Fruit fly (Drosophila melanogaster) whole organism, embryonic: ENCODE results near the gene tst.

Experiments
- Blimp-1 ChIP-seq: fragments of 200-800 bp; sonication (Bioruptor generic); optimal IDR thresholded peaks from 3 replicates; lab custom pipeline; 2018; ENCODE audit warnings: missing biosample characterization, missing genetic modification characterization, mild to moderate bottlenecking, moderate library complexity, missing genetic modification reagents
- CG11093 ChIP-seq: fragments of 200-800 bp; sonication (Bioruptor generic); IDR thresholded peaks from 3 replicates; pipeline ENCODE4 v1.3.6; 2022; ENCODE audit warnings: missing biosample characterization, missing genetic modification characterization
- CG14965 ChIP-seq: fragments of 200-800 bp; sonication (Bioruptor generic); optimal IDR thresholded peaks from 2 replicates; lab custom pipeline; 2016; ENCODE audit warnings: missing biosample characterization, missing genetic modification characterization, borderline replicate concordance
- CG15696 ChIP-seq: fragments of 200-800 bp; sonication (Bioruptor generic); optimal IDR thresholded peaks from 2 replicates; lab custom pipeline; 2019; ENCODE audit warnings: missing biosample characterization, mild to moderate bottlenecking, missing genetic modification characterization, moderate library complexity
- CG16779 ChIP-seq: fragments of 200-800 bp; sonication (Bioruptor generic); IDR thresholded peaks from 2 replicates; pipeline ENCODE4 v1.3.6; 2022; ENCODE audit warnings: missing biosample characterization, missing genetic modification characterization
- CG2875 ChIP-seq: fragments of 200-800 bp; sonication (Bioruptor generic); optimal IDR thresholded peaks from 2 replicates; lab custom pipeline; 2017; ENCODE audit warnings: missing biosample characterization, mild to moderate bottlenecking, missing genetic modification characterization, missing genetic modification reagents
- CG3407 ChIP-seq: fragments of 200-800 bp; sonication (Bioruptor generic); optimal IDR thresholded peaks from 2 replicates; lab custom pipeline; 2018; ENCODE audit warnings: missing biosample characterization, mild to moderate bottlenecking, missing genetic modification characterization
- CG4328 ChIP-seq: fragments of 200-800 bp; sonication (Bioruptor generic); optimal IDR thresholded peaks from 3 replicates; lab custom pipeline; 2017; ENCODE audit warnings: missing biosample characterization, missing genetic modification reagents, missing genetic modification characterization
- CG4820 ChIP-seq: fragments of 200-800 bp; sonication (Bioruptor generic); optimal IDR thresholded peaks from 3 replicates; lab custom pipeline; 2016; ENCODE audit warnings: missing biosample characterization, missing genetic modification characterization
- CG6175 ChIP-seq: fragments of 200-800 bp; sonication (Bioruptor generic); IDR thresholded peaks from 3 replicates; pipeline ENCODE4 v1.3.6; 2022; ENCODE audit warnings: missing biosample characterization, missing genetic modification characterization
- CG6254 ChIP-seq: fragments of 200-800 bp; sonication (Bioruptor generic); optimal IDR thresholded peaks from 3 replicates; lab custom pipeline; 2017; ENCODE audit warnings: mild to moderate bottlenecking, missing biosample characterization, missing genetic modification reagents, missing genetic modification characterization
- CG6654 ChIP-seq: fragments of 200-800 bp; sonication (Bioruptor generic); optimal IDR thresholded peaks from 2 replicates; lab custom pipeline; 2017; ENCODE audit warnings: missing biosample characterization, mild to moderate bottlenecking, missing genetic modification characterization
- CG8089 ChIP-seq: fragments of 200-800 bp; sonication (Bioruptor generic); optimal IDR thresholded peaks from 3 replicates; lab custom pipeline; 2016; ENCODE audit warnings: missing biosample characterization, missing genetic modification characterization
- CG8359 ChIP-seq: fragments of 200-800 bp; sonication (Bioruptor generic); optimal IDR thresholded peaks from 2 replicates; lab custom pipeline; 2017; ENCODE audit warnings: missing biosample characterization, mild to moderate bottlenecking, missing genetic modification characterization, borderline replicate concordance
- CG8924 ChIP-seq: fragments of 200-800 bp; optimal IDR thresholded peaks from 3 replicates; lab custom pipeline; 2019; ENCODE audit warnings: missing biosample characterization, mild to moderate bottlenecking, missing genetic modification characterization, moderate library complexity
- CG8944 ChIP-seq: fragments of 200-800 bp; sonication (Bioruptor generic); optimal IDR thresholded peaks from 3 replicates; lab custom pipeline; 2016; ENCODE audit warnings: missing biosample characterization, missing genetic modification characterization
- CG9609 ChIP-seq: fragments of 200-800 bp; sonication (Bioruptor generic); optimal IDR thresholded peaks from 3 replicates; lab custom pipeline; 2016; ENCODE audit warnings: missing biosample characterization, missing genetic modification characterization
- CG9932 ChIP-seq: fragments of 200-800 bp; sonication (Bioruptor generic); IDR thresholded peaks from 2 replicates; pipeline ENCODE4 v1.3.6; 2022; ENCODE audit warnings: missing biosample characterization, missing genetic modification characterization
- Dfd ChIP-seq, 2 experiments: fragments of >200 bp; optimal IDR thresholded peaks; 2 replicates each; lab custom pipeline; 2017; ENCODE audit warnings: missing biosample characterization in 2 of 2, missing genetic modification characterization in 2 of 2
- ERR ChIP-seq: fragments of 200-800 bp; sonication (Bioruptor generic); optimal IDR thresholded peaks from 2 replicates; lab custom pipeline; 2016; ENCODE audit warnings: missing biosample characterization, missing genetic modification characterization
- H15 ChIP-seq: fragments of 200-800 bp; sonication (Bioruptor generic); IDR thresholded peaks from 3 replicates; pipeline ENCODE4 v1.3.6; 2022; ENCODE audit warnings: missing biosample characterization, missing genetic modification characterization
- HLH54F ChIP-seq: fragments of 200-800 bp; sonication (Bioruptor generic); optimal IDR thresholded peaks from 3 replicates; lab custom pipeline; 2016; ENCODE audit warnings: missing biosample characterization, missing genetic modification characterization
- HmgD ChIP-seq: fragments of 200-800 bp; sonication (Bioruptor generic); optimal IDR thresholded peaks from 3 replicates; lab custom pipeline; 2016; ENCODE audit warnings: missing biosample characterization, missing genetic modification characterization
- Hmx ChIP-seq: fragments of 200-800 bp; sonication (Bioruptor generic); optimal IDR thresholded peaks from 2 replicates; lab custom pipeline; 2016; ENCODE audit warnings: missing biosample characterization, missing genetic modification characterization
- Hr51 ChIP-seq, 2 experiments: fragments of 200-800 bp; sonication (Bioruptor generic); optimal IDR thresholded peaks; 2 replicates in 1 of 2; 3 replicates in 1 of 2; lab custom pipeline; 2016 to 2018; ENCODE audit warnings: missing biosample characterization in 2 of 2, missing genetic modification characterization in 2 of 2, mild to moderate bottlenecking in 1 of 2, moderate library complexity in 1 of 2
- Jarid2 ChIP-seq: fragments of 200-800 bp; sonication (Bioruptor generic); optimal IDR thresholded peaks from 3 replicates; lab custom pipeline; 2017; ENCODE audit warnings: mild to moderate bottlenecking, missing biosample characterization, missing genetic modification reagents, missing genetic modification characterization
- MTF-1 ChIP-seq: fragments of 200-800 bp; sonication (Bioruptor generic); optimal IDR thresholded peaks from 2 replicates; lab custom pipeline; 2018; ENCODE audit warnings: missing biosample characterization, mild to moderate bottlenecking, missing genetic modification characterization, borderline replicate concordance
- az2 ChIP-seq: fragments of 200-800 bp; sonication (Bioruptor generic); optimal IDR thresholded peaks from 3 replicates; lab custom pipeline; 2016; ENCODE audit warnings: missing biosample characterization, missing genetic modification characterization
- caup ChIP-seq: fragments of 200-800 bp; sonication (Bioruptor generic); optimal IDR thresholded peaks from 3 replicates; lab custom pipeline; 2017; ENCODE audit warnings: missing biosample characterization, mild to moderate bottlenecking, missing genetic modification characterization, moderate library complexity; ENCODE audit not compliant: severe bottlenecking
- eve ChIP-seq, 2 experiments: fragments of >200 bp; optimal IDR thresholded peaks; 2 replicates each; lab custom pipeline; 2017; ENCODE audit warnings: missing biosample characterization in 2 of 2, missing genetic modification characterization in 2 of 2
- ewg ChIP-seq: fragments of 200-800 bp; sonication (Bioruptor generic); optimal IDR thresholded peaks from 3 replicates; lab custom pipeline; 2017; ENCODE audit warnings: mild to moderate bottlenecking, missing biosample characterization, missing genetic modification reagents, missing genetic modification characterization
- fru ChIP-seq: fragments of >200 bp; optimal IDR thresholded peaks from 2 replicates; lab custom pipeline; 2017
- ftz-f1 ChIP-seq: fragments of 200-800 bp; sonication (Bioruptor generic); optimal IDR thresholded peaks from 2 replicates; lab custom pipeline; 2016; ENCODE audit warnings: missing biosample characterization, missing genetic modification characterization
- gce ChIP-seq: fragments of 200-800 bp; sonication (Bioruptor generic); IDR thresholded peaks from 3 replicates; pipeline ENCODE4 v1.3.6; 2022; ENCODE audit warnings: missing biosample characterization, missing genetic modification characterization
- gem ChIP-seq: fragments of 200-800 bp; sonication (Bioruptor generic); optimal IDR thresholded peaks from 2 replicates; lab custom pipeline; 2019; ENCODE audit warnings: missing biosample characterization, mild to moderate bottlenecking, missing genetic modification characterization, moderate library complexity
- grau ChIP-seq: fragments of 200-800 bp; optimal IDR thresholded peaks from 3 replicates; lab custom pipeline; 2019; ENCODE audit warnings: missing biosample characterization, mild to moderate bottlenecking, missing genetic modification characterization, moderate library complexity
- hb ChIP-seq: fragments of 200-800 bp; sonication (Bioruptor generic); IDR thresholded peaks from 3 replicates; pipeline ENCODE4 v1.3.6; 2022; ENCODE audit warnings: missing biosample characterization, missing genetic modification characterization; ENCODE audit not compliant: partially characterized antibody
- insv ChIP-seq, 2 experiments: fragments of 200-800 bp; sonication (Bioruptor generic); optimal IDR thresholded peaks; 3 replicates each; lab custom pipeline; 2016 to 2018; ENCODE audit warnings: missing biosample characterization in 2 of 2, missing genetic modification characterization in 2 of 2
- klu ChIP-seq: fragments of 200-800 bp; sonication (Bioruptor generic); IDR thresholded peaks from 2 replicates; pipeline ENCODE4 v1.3.6; 2022; ENCODE audit warnings: missing biosample characterization, missing genetic modification characterization
- kni ChIP-seq: fragments of 200-800 bp; sonication (Bioruptor generic); optimal IDR thresholded peaks from 3 replicates; lab custom pipeline; 2017; ENCODE audit warnings: mild to moderate bottlenecking, missing biosample characterization, missing genetic modification reagents, missing genetic modification characterization
- mam ChIP-seq: fragments of 200-800 bp; sonication (Bioruptor generic); optimal IDR thresholded peaks from 3 replicates; lab custom pipeline; 2016; ENCODE audit warnings: missing biosample characterization, missing genetic modification characterization
- mld ChIP-seq: fragments of 200-800 bp; sonication (Bioruptor generic); IDR thresholded peaks from 3 replicates; pipeline ENCODE4 v1.3.6; 2022; ENCODE audit warnings: missing biosample characterization, missing genetic modification characterization; ENCODE audit not compliant: partially characterized antibody
- nau ChIP-seq: fragments of 200-800 bp; sonication (Bioruptor generic); optimal IDR thresholded peaks from 3 replicates; lab custom pipeline; 2017; ENCODE audit warnings: missing biosample characterization, mild to moderate bottlenecking, missing genetic modification characterization, missing genetic modification reagents
- ro ChIP-seq: fragments of 200-800 bp; sonication (Bioruptor generic); IDR thresholded peaks from 2 replicates; pipeline ENCODE4 v1.3.6; 2022; ENCODE audit warnings: missing biosample characterization, missing genetic modification characterization
- toy ChIP-seq: fragments of 200-800 bp; sonication (Bioruptor generic); IDR thresholded peaks from 2 replicates; pipeline ENCODE4 v1.3.6; 2022; ENCODE audit warnings: missing biosample characterization, missing genetic modification characterization
- trem ChIP-seq: fragments of 200-800 bp; optimal IDR thresholded peaks from 3 replicates; lab custom pipeline; 2019; ENCODE audit warnings: missing biosample characterization, mild to moderate bottlenecking, missing genetic modification characterization, moderate library complexity
- unpg ChIP-seq: fragments of 200-800 bp; sonication (Bioruptor generic); optimal IDR thresholded peaks from 3 replicates; lab custom pipeline; 2018; ENCODE audit warnings: missing biosample characterization, mild to moderate bottlenecking, missing genetic modification characterization, moderate library complexity

Gene tst

dm6 chr3R:23782456-23783402, 10.1 kb upstream of the tst start:
- TF ChIP-seq grau (tag; lab: Kevin White, UChicago): peak; percentile 86
- no peak for TF ChIP-seq toy
- peak; percentile 47 for TF ChIP-seq Hmx (GFP tag; lab: Kevin White, UChicago)
- peak; percentile 65 for TF ChIP-seq ftz-f1 (GFP tag; lab: Kevin White, UChicago)
- peak; percentile 56 to 85 for TF ChIP-seq Hr51 (GFP tag; optimal IDR thresholded peaks at IDR 0.05; lab: Kevin White, UChicago)
- no peak for TF ChIP-seq hb (GFP tag; lab: Robert Waterston, UW)
- peak; percentile 87 for TF ChIP-seq CG8089 (GFP tag; lab: Kevin White, UChicago)
- TF ChIP-seq CG16779 (GFP tag; lab: Robert Waterston, UW): peak; percentile 56; the same call in 1 of the 2 replicates
- TF ChIP-seq mam (GFP tag; lab: Kevin White, UChicago): peak; percentile 52
- TF ChIP-seq caup: peak; percentile 81
- TF ChIP-seq CG11093 (GFP tag; lab: Robert Waterston, UW): peak; percentile 84
- peak; percentile 81 for TF ChIP-seq CG8359 (GFP tag; lab: Kevin White, UChicago)
- TF ChIP-seq CG3407: peak; percentile 84
- TF ChIP-seq HLH54F (GFP tag; lab: Kevin White, UChicago): peak; percentile 50
- peak; percentile 77 for TF ChIP-seq MTF-1 (GFP tag; lab: Kevin White, UChicago)
- peak in 1 of 2 experiments; percentile 77 for TF ChIP-seq eve (GFP tag; optimal IDR thresholded peaks at IDR 0.05; lab: Kevin White, UChicago)
- TF ChIP-seq fru (lab: Kevin White, UChicago): no peak
- TF ChIP-seq CG8924 (tag; lab: Kevin White, UChicago): peak; percentile 92
- peak; percentile 95 for TF ChIP-seq kni (GFP tag; lab: Kevin White, UChicago)
- TF ChIP-seq H15 (GFP tag; lab: Robert Waterston, UW): peak; percentile 72; the same call in 2 of the 3 replicates
- TF ChIP-seq CG6254 (GFP tag; lab: Kevin White, UChicago): peak; percentile 94
- no peak for TF ChIP-seq Dfd (GFP tag; optimal IDR thresholded peaks at IDR 0.05; lab: Kevin White, UChicago)
- TF ChIP-seq Jarid2 (GFP tag; lab: Kevin White, UChicago): peak; percentile 54
- TF ChIP-seq HmgD (GFP tag; lab: Kevin White, UChicago): peak; percentile 6
- peak; percentile 38 for TF ChIP-seq CG14965 (GFP tag; lab: Kevin White, UChicago)
- peak; percentile 58; the same call in 2 of the 3 replicates for TF ChIP-seq gce
- TF ChIP-seq CG9609 (GFP tag; lab: Kevin White, UChicago): peak; percentile 62
- TF ChIP-seq ERR (GFP tag; lab: Kevin White, UChicago): no peak
- peak; percentile 91 for TF ChIP-seq CG4820
- peak; percentile 94 for TF ChIP-seq trem (tag; lab: Kevin White, UChicago)
- TF ChIP-seq mld: no peak
- peak; percentile 1 to 42 for TF ChIP-seq insv (GFP tag; optimal IDR thresholded peaks at IDR 0.05; lab: Kevin White, UChicago)
- peak; percentile 47; the same call in 1 of the 2 replicates for TF ChIP-seq ro (GFP tag; lab: Robert Waterston, UW)
- peak; percentile 85 for TF ChIP-seq ewg (GFP tag; lab: Kevin White, UChicago)
- peak; percentile 94 for TF ChIP-seq CG15696 (tag; lab: Kevin White, UChicago)
- peak; percentile 93 for TF ChIP-seq CG2875 (GFP tag; lab: Kevin White, UChicago)
- peak; percentile 55 for TF ChIP-seq klu (GFP tag; lab: Robert Waterston, UW)
- TF ChIP-seq CG6175: peak; percentile 28; the same call in 1 of the 3 replicates
- TF ChIP-seq Blimp-1 (GFP tag; lab: Kevin White, UChicago): peak; percentile 92
- peak; percentile 72 for TF ChIP-seq nau (GFP tag; lab: Kevin White, UChicago)
- peak; percentile 95 for TF ChIP-seq az2 (GFP tag; lab: Kevin White, UChicago)
- peak; percentile 93 for TF ChIP-seq unpg (GFP tag; lab: Kevin White, UChicago)
- no peak for TF ChIP-seq CG9932 (GFP tag; lab: Robert Waterston, UW)
- TF ChIP-seq CG8944 (GFP tag; lab: Kevin White, UChicago): peak; percentile 73
- peak; percentile 75 for TF ChIP-seq CG4328
- peak; percentile 95 for TF ChIP-seq gem (tag; lab: Kevin White, UChicago)
- TF ChIP-seq CG6654: peak; percentile 65
